Worm (Caenorhabditis elegans) whole organism, early embryonic: ENCODE results near the gene C43H6.12.

ENCODE experiments used
- B0310.2 ChIP-seq: sonication (generic microtip); optimal IDR thresholded peaks from 2 replicates; lab custom pipeline; 2016; ENCODE audit warnings: mild to moderate bottlenecking, missing genetic modification characterization, missing compliant biosample characterization
- F13C5.2 ChIP-seq: sonication (generic microtip); optimal IDR thresholded peaks from 2 replicates; lab custom pipeline; 2017; ENCODE audit warnings: mild to moderate bottlenecking, missing genetic modification characterization, inconsistent platforms, missing compliant biosample characterization
- aly-1 ChIP-seq: sonication (generic microtip); optimal IDR thresholded peaks from 2 replicates; lab custom pipeline; 2016; ENCODE audit warnings: missing genetic modification characterization, missing compliant biosample characterization
- ama-1 ChIP-seq: fragments of 150-350 bp; optimal IDR thresholded peaks from 2 replicates; lab custom pipeline; 2014
- ceh-13 ChIP-seq: fragments of 200-800 bp; sonication (Bioruptor generic); optimal IDR thresholded peaks from 2 replicates; lab custom pipeline; 2018; ENCODE audit warnings: mild to moderate bottlenecking, missing genetic modification characterization, missing compliant biosample characterization
- ceh-36 ChIP-seq: sonication (generic microtip); optimal IDR thresholded peaks from 2 replicates; lab custom pipeline; 2016; ENCODE audit warnings: missing genetic modification characterization, inconsistent platforms, missing compliant biosample characterization
- ets-7 ChIP-seq: sonication (generic microtip); optimal IDR thresholded peaks from 2 replicates; lab custom pipeline; 2016; ENCODE audit warnings: missing genotype, missing genetic modification characterization, missing compliant biosample characterization
- flt-1 ChIP-seq: fragments of 200-800 bp; sonication (Bioruptor generic); IDR thresholded peaks from 2 replicates; pipeline ENCODE4 v1.3.6; 2022; ENCODE audit warnings: missing genetic modification characterization, missing compliant biosample characterization
- hmbx-1 ChIP-seq: sonication (generic microtip); optimal IDR thresholded peaks from 2 replicates; lab custom pipeline; 2016; ENCODE audit warnings: mild to moderate bottlenecking, missing genetic modification characterization, missing compliant biosample characterization
- hmg-4 ChIP-seq: fragments of 200-800 bp; sonication (Bioruptor generic); optimal IDR thresholded peaks from 2 replicates; lab custom pipeline; 2018; ENCODE audit warnings: mild to moderate bottlenecking, missing genetic modification characterization, missing compliant biosample characterization
- hnd-1 ChIP-seq: sonication (generic microtip); optimal IDR thresholded peaks from 2 replicates; lab custom pipeline; 2016; ENCODE audit warnings: missing genetic modification characterization, missing compliant biosample characterization
- pes-1 ChIP-seq: fragments of 200-800 bp; sonication (Bioruptor generic); IDR thresholded peaks from 2 replicates; pipeline ENCODE4 v1.3.6; 2022; ENCODE audit warnings: missing genetic modification reagents, missing genetic modification characterization, missing compliant biosample characterization
- scrt-1 ChIP-seq: fragments of 200-800 bp; sonication (Bioruptor generic); IDR thresholded peaks from 2 replicates; pipeline ENCODE4 v1.3.6; 2022; ENCODE audit warnings: missing genetic modification characterization, missing compliant biosample characterization
- sea-1 ChIP-seq: fragments of 200-800 bp; sonication (Bioruptor generic); conservative IDR thresholded peaks from 2 replicates; pipeline ENCODE4 v1.3.6; 2022; ENCODE audit warnings: missing genetic modification characterization, missing compliant biosample characterization
- tbx-11 ChIP-seq: fragments of 200-800 bp; sonication (Bioruptor generic); IDR thresholded peaks from 2 replicates; pipeline ENCODE4 v1.3.6; 2022; ENCODE audit warnings: missing genetic modification characterization, missing compliant biosample characterization
- tbx-37 ChIP-seq: fragments of 200-800 bp; sonication (Bioruptor generic); conservative IDR thresholded peaks from 2 replicates; pipeline ENCODE4 v1.3.6; 2022; ENCODE audit warnings: missing genetic modification reagents, missing genetic modification characterization, missing compliant biosample characterization
- tra-4 ChIP-seq: sonication (generic microtip); optimal IDR thresholded peaks from 2 replicates; lab custom pipeline; 2017; ENCODE audit warnings: missing genetic modification characterization, missing compliant biosample characterization

The C43H6.12 gene

DNA sequence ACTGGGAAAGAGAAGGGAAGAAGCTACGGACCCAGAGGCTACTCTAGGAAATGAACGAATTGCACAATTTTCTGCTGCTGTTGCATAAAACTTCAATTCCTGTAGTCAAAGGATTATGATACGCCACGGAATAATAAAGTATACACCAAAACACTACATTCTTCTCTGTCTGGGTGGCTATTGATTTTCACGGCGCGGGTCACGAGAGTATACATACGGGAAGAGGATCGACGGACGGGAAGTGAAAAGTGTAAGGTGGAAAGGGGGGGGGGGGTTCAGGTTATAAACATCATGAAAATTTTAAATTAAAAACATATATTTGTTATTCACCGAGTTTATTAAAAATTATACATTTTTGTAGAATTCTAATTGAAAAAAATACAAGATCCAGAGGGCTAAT, 29.9 kb downstream of the C43H6.12 start:
- TF ChIP-seq ets-7 (tag; lab: Kevin White, UChicago) (no peak), ama-1 (no peak), ceh-36 (tag; lab: Kevin White, UChicago) (no peak), sea-1 (GFP tag; lab: Robert Waterston, UW) (no peak), flt-1 (GFP tag; lab: Robert Waterston, UW) (no peak), tbx-11 (GFP tag; lab: Robert Waterston, UW) (no peak), aly-1 (no peak), ceh-13 (GFP tag; lab: Kevin White, UChicago) (no peak), hmg-4 (GFP tag; lab: Kevin White, UChicago) (no peak), B0310.2 (tag; lab: Kevin White, UChicago) (no peak), tbx-37 (GFP tag; lab: Robert Waterston, UW) (no peak), pes-1 (GFP tag; lab: Robert Waterston, UW) (no peak), tra-4 (tag; lab: Kevin White, UChicago) (no peak), hmbx-1 (no peak), hnd-1 (tag; lab: Kevin White, UChicago) (no peak), F13C5.2 (tag; lab: Kevin White, UChicago) (no peak), scrt-1 (GFP tag; lab: Robert Waterston, UW) (no peak)

DNA sequence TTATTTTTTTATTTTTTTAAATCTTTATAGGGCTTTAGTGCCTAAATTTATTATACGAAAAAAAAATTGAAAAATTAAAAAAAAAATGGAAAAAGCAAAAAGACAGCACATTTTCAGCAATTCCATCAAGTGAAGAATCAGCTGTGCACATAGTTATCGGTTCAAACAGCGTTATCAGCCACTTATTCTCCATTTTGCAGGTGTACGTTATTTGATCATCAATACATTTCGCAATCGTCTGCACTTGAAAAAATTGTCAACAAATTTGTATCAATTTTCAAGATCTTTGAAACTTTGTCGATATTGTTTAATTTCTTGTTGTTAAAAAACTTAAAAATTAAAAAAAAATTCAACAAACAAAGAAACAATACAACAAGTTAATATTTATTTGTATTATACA, 30.3 kb downstream of the C43H6.12 start:
- TF ChIP-seq B0310.2 (tag; lab: Kevin White, UChicago) (no peak), ama-1 (no peak), scrt-1 (GFP tag; lab: Robert Waterston, UW) (no peak), hnd-1 (tag; lab: Kevin White, UChicago) (no peak), ets-7 (tag; lab: Kevin White, UChicago) (no peak)

DNA sequence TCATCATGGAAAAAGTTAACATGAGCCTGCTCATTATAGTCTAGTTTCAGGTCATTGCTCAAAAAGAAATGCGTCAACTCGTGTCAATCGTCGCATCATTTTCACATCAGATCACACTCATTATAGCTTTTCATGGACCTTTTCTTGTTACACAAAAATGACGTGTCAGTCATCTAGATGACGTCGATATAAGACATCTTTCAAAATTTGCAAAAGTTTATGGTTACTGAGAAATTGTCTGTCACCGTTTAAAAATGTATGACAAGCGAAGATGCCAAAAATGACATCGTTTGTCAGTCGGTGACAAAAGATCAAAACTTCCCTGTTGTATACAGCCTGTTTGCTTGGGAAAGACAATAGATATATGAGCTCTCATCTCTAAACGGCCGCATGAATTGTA, 31.8 kb downstream of the C43H6.12 start:
- TF ChIP-seq tbx-37 (GFP tag; lab: Robert Waterston, UW) (no peak), ama-1 (no peak), F13C5.2 (tag; lab: Kevin White, UChicago) (no peak), pes-1 (GFP tag; lab: Robert Waterston, UW) (no peak), ceh-13 (GFP tag; lab: Kevin White, UChicago) (no peak), ceh-36 (tag; lab: Kevin White, UChicago) (no peak), tbx-11 (GFP tag; lab: Robert Waterston, UW) (no peak), B0310.2 (tag; lab: Kevin White, UChicago) (no peak)

DNA sequence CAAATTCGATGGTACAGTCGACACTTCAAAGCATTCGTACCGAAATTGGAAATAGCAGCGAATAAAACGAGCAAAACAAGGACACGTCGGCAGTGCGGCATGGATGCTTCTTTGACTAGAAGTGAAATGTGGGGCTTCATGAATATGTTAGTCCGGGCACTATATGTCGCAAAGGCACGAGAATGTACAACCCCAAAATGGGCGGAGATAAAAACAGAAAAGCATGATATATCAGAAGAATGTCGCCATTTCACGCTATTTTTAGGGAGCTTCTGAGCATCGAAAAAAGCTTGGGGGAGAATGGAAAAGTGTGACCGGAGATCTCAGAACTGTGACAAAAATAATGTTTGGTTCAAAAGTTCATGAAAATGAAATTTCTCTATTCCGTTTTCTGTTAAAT, 33.9 kb downstream of the C43H6.12 start, which contains the start of gene T07D1.3:
Gene T07D1.3, minus strand, starts transcription at position 101 of the 400 bp plus-strand sequence.
- TF ChIP-seq hnd-1 (tag; lab: Kevin White, UChicago) (no peak), ets-7 (tag; lab: Kevin White, UChicago) (no peak), hmbx-1 (no peak), ceh-36 (tag; lab: Kevin White, UChicago) (no peak), pes-1 (GFP tag; lab: Robert Waterston, UW) (no peak), tbx-11 (GFP tag; lab: Robert Waterston, UW) (no peak), scrt-1 (GFP tag; lab: Robert Waterston, UW) (no peak), ceh-13 (GFP tag; lab: Kevin White, UChicago) (no peak), flt-1 (GFP tag; lab: Robert Waterston, UW) (no peak), F13C5.2 (tag; lab: Kevin White, UChicago) (no peak), tbx-37 (GFP tag; lab: Robert Waterston, UW) (no peak)

DNA sequence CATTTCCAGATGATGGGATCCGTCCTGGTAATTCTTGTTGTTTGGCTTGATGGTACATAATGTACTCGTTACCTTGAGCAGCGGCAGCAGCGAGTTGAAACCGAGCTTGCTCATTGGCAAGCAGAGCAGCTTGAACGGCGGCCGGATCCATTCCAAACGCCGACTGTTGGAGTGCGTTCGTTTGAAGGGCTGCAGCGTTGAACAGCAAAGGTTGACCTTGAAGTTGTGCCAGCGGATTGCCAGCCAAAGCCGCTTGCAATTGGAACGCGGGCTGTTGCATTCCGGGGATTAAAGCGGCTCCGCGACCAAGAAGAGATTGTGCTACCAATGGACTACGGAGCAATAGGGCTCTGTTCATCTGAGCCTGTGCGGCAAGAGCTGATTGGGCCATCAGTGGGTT, 36.8 kb downstream of the C43H6.12 start:
- TF ChIP-seq ceh-36 (tag; lab: Kevin White, UChicago) (no peak), ceh-13 (GFP tag; lab: Kevin White, UChicago) (no peak), B0310.2 (tag; lab: Kevin White, UChicago) (no peak)

DNA sequence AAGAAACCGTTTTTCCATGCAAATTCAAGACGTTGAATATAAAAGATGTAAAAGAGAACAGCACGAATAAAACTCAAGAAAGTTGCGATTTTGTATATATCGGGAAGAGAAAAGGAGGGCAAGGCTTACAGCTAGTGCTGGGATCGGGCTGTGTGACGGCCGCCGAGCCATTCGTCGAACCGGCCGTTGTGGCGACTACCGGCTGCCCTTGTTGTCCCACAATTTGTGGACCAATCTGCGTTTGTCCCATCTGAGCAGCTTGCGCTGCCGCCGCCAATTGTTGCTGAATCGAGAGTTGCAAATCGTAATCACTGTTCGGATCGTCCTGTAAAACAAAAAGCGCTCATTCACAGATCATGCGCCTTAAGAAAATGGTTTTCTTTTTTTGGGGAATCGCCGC, 37.8 kb downstream of the C43H6.12 start:
- peak; percentile 10 for TF ChIP-seq B0310.2 (tag; lab: Kevin White, UChicago)
- no peak for TF ChIP-seq flt-1 (GFP tag; lab: Robert Waterston, UW)
- no peak for TF ChIP-seq sea-1 (GFP tag; lab: Robert Waterston, UW)
- no peak for TF ChIP-seq hnd-1 (tag; lab: Kevin White, UChicago)

DNA sequence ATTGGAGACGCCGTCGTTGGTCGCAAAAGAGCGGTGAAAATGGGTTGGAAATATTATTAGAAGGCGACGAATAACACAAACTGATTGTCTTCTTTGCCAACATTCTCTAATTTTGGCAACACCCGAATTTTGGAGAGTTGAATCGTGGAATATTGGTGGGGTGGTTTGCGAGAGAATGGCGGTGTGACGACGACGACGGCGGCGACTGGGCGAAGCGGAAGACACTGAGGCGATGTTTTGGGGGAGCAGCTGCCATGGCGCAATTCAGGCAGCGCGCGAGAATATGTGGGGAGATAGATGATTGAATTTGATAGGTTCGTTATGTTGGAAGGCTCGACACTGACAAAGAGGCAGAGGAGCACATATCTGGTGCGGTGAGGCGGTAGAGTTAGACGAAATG, 41.6 kb downstream of the C43H6.12 start:
- TF ChIP-seq hnd-1 (tag; lab: Kevin White, UChicago) (no peak), hmg-4 (GFP tag; lab: Kevin White, UChicago) (no peak), tbx-37 (GFP tag; lab: Robert Waterston, UW) (no peak), B0310.2 (tag; lab: Kevin White, UChicago) (no peak), tbx-11 (GFP tag; lab: Robert Waterston, UW) (no peak), scrt-1 (GFP tag; lab: Robert Waterston, UW) (no peak), flt-1 (GFP tag; lab: Robert Waterston, UW) (no peak), ets-7 (tag; lab: Kevin White, UChicago) (no peak), sea-1 (GFP tag; lab: Robert Waterston, UW) (no peak), ceh-13 (GFP tag; lab: Kevin White, UChicago) (no peak), aly-1 (no peak), ama-1 (no peak), F13C5.2 (tag; lab: Kevin White, UChicago) (no peak), ceh-36 (tag; lab: Kevin White, UChicago) (no peak), tra-4 (tag; lab: Kevin White, UChicago) (no peak)

DNA sequence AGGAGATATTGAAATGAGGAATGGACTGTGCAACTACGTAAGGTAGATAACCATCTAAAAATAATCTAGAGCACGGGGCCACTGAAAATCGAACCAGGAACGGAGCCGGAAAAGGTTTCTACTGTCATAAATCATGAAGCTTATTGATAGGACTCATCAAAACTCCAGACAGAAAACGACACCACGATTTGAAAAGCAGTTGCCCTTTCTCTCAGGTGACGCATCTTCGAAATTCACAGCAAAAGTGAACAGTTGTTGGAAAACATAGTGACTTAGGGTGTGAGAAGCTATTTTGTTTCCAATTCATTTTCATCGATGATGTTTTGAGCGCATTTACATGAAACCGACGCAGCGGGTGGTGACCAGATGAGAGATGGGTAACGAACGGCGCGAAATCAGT, 42.9 kb downstream of the C43H6.12 start:
- TF ChIP-seq hmg-4 (GFP tag; lab: Kevin White, UChicago), result no peak
- no peak for TF ChIP-seq tbx-11 (GFP tag; lab: Robert Waterston, UW)
